Worm (Caenorhabditis elegans) whole organism, L3 larva: ENCODE measurements around the gene F52E1.14.

ENCODE experiments used
- R02D3.7 ChIP-seq: fragments of 150-350 bp; optimal IDR thresholded peaks from 2 replicates; lab custom pipeline; 2014; ENCODE audit warnings: missing biosample characterization, missing genetic modification characterization
- ZK546.5 ChIP-seq: sonication (generic microtip); optimal IDR thresholded peaks from 2 replicates; lab custom pipeline; 2017; ENCODE audit warnings: missing biosample characterization, missing genetic modification characterization
- aly-2 ChIP-seq: fragments of 150-350 bp; optimal IDR thresholded peaks from 2 replicates; lab custom pipeline; 2014; ENCODE audit warnings: missing biosample characterization, missing genetic modification characterization
- ceh-16 ChIP-seq: sonication (generic microtip); optimal IDR thresholded peaks from 2 replicates; lab custom pipeline; 2017; ENCODE audit warnings: missing biosample characterization, missing genetic modification characterization
- ceh-9 ChIP-seq: sonication (generic microtip); optimal IDR thresholded peaks from 2 replicates; lab custom pipeline; 2018; ENCODE audit warnings: missing biosample characterization, missing genetic modification characterization
- egl-5 ChIP-seq: fragments of 150-350 bp; optimal IDR thresholded peaks from 2 replicates; lab custom pipeline; 2017; ENCODE audit warnings: missing biosample characterization, missing genetic modification reagents, missing genetic modification characterization, inconsistent platforms
- elt-1 ChIP-seq: fragments of 150-350 bp; optimal IDR thresholded peaks from 2 replicates; lab custom pipeline; 2014; ENCODE audit warnings: missing biosample characterization, missing genetic modification characterization
- elt-2 ChIP-seq: sonication (generic microtip); optimal IDR thresholded peaks from 2 replicates; lab custom pipeline; 2016; ENCODE audit warnings: missing genetic modification reagents, mild to moderate bottlenecking, missing genetic modification characterization, missing compliant biosample characterization
- fkh-10 ChIP-seq: sonication (generic microtip); optimal IDR thresholded peaks from 2 replicates; lab custom pipeline; 2017; ENCODE audit warnings: missing biosample characterization, missing genetic modification reagents, missing genetic modification characterization
- fos-1 ChIP-seq: fragments of 150-350 bp; optimal IDR thresholded peaks from 2 replicates; lab custom pipeline; 2014; ENCODE audit warnings: missing biosample characterization, missing genetic modification characterization
- hmg-11 ChIP-seq: sonication (generic microtip); optimal IDR thresholded peaks from 2 replicates; lab custom pipeline; 2016; ENCODE audit warnings: missing genetic modification characterization, missing compliant biosample characterization
- jun-1 ChIP-seq: fragments of 150-350 bp; optimal IDR thresholded peaks from 2 replicates; lab custom pipeline; 2014; ENCODE audit warnings: missing biosample characterization, missing genetic modification reagents, missing genetic modification characterization
- lin-15B ChIP-seq: fragments of 150-350 bp; optimal IDR thresholded peaks from 2 replicates; lab custom pipeline; 2014; ENCODE audit warnings: missing biosample characterization, missing genetic modification characterization
- lin-39 ChIP-seq: fragments of 150-350 bp; optimal IDR thresholded peaks from 2 replicates; lab custom pipeline; 2018; ENCODE audit warnings: missing biosample characterization, missing genetic modification reagents, missing genetic modification characterization
- lsy-12 ChIP-seq: sonication (generic microtip); optimal IDR thresholded peaks from 2 replicates; lab custom pipeline; 2016; ENCODE audit warnings: mild to moderate bottlenecking, missing genetic modification characterization, missing compliant biosample characterization
- nfya-1 ChIP-seq: sonication (generic microtip); optimal IDR thresholded peaks from 2 replicates; lab custom pipeline; 2017; ENCODE audit warnings: missing genetic modification characterization, mild to moderate bottlenecking, missing compliant biosample characterization, antibody characterized with exemption, moderate library complexity; ENCODE audit not compliant: insufficient read depth
- nhr-11 ChIP-seq: fragments of 150-350 bp; optimal IDR thresholded peaks from 2 replicates; lab custom pipeline; 2014; ENCODE audit warnings: missing biosample characterization, missing genetic modification characterization
- nhr-12 ChIP-seq: fragments of 150-350 bp; optimal IDR thresholded peaks from 2 replicates; lab custom pipeline; 2014; ENCODE audit warnings: missing biosample characterization, missing genetic modification characterization
- nhr-23 ChIP-seq: fragments of 150-350 bp; optimal IDR thresholded peaks from 2 replicates; lab custom pipeline; 2014; ENCODE audit warnings: missing biosample characterization, missing genetic modification reagents, missing genetic modification characterization
- nhr-237 ChIP-seq: fragments of 150-350 bp; optimal IDR thresholded peaks from 2 replicates; lab custom pipeline; 2014; ENCODE audit warnings: missing biosample characterization, missing genetic modification characterization
- nhr-25 ChIP-seq: sonication (generic microtip); optimal IDR thresholded peaks from 2 replicates; lab custom pipeline; 2017; ENCODE audit warnings: missing biosample characterization, missing genetic modification characterization
- nhr-28 ChIP-seq: fragments of 150-350 bp; optimal IDR thresholded peaks from 2 replicates; lab custom pipeline; 2014; ENCODE audit warnings: missing biosample characterization, missing genetic modification characterization
- nhr-43 ChIP-seq: sonication (generic microtip); optimal IDR thresholded peaks from 2 replicates; lab custom pipeline; 2016; ENCODE audit warnings: mild to moderate bottlenecking, missing genetic modification characterization, missing compliant biosample characterization; ENCODE audit not compliant: poor library complexity, severe bottlenecking
- nhr-67 ChIP-seq: fragments of 150-350 bp; optimal IDR thresholded peaks from 2 replicates; lab custom pipeline; 2014; ENCODE audit warnings: missing biosample characterization, missing genetic modification characterization
- nhr-77 ChIP-seq: fragments of 150-350 bp; optimal IDR thresholded peaks from 2 replicates; lab custom pipeline; 2014; ENCODE audit warnings: missing biosample characterization, missing genetic modification characterization
- pha-4 ChIP-seq: fragments of 150-350 bp; optimal IDR thresholded peaks from 2 replicates; lab custom pipeline; 2014; ENCODE audit warnings: missing biosample characterization, missing genetic modification reagents, missing genetic modification characterization
- pqm-1 ChIP-seq: fragments of 150-350 bp; optimal IDR thresholded peaks from 2 replicates; lab custom pipeline; 2017; ENCODE audit warnings: missing biosample characterization, missing genetic modification characterization, inconsistent platforms
- sea-2 ChIP-seq: fragments of 150-350 bp; sonication (generic microtip); optimal IDR thresholded peaks from 4 replicates; lab custom pipeline; 2014; ENCODE audit warnings: missing biosample characterization, missing genetic modification reagents, missing genetic modification characterization
- tbx-2 ChIP-seq: sonication (generic microtip); optimal IDR thresholded peaks from 2 replicates; lab custom pipeline; 2016; ENCODE audit warnings: mild to moderate bottlenecking, missing genetic modification characterization, missing compliant biosample characterization
- unc-39 ChIP-seq: sonication (generic microtip); optimal IDR thresholded peaks from 4 replicates; lab custom pipeline; 2017; ENCODE audit warnings: missing biosample characterization, missing genetic modification characterization
- zag-1 ChIP-seq: fragments of 150-350 bp; optimal IDR thresholded peaks from 2 replicates; lab custom pipeline; 2014; ENCODE audit warnings: missing biosample characterization, missing genetic modification characterization
- ztf-11 ChIP-seq: fragments of 150-350 bp; optimal IDR thresholded peaks from 2 replicates; lab custom pipeline; 2014; ENCODE audit warnings: missing biosample characterization, missing genetic modification characterization
- ztf-4 ChIP-seq: fragments of 150-350 bp; optimal IDR thresholded peaks from 2 replicates; lab custom pipeline; 2014; ENCODE audit warnings: missing biosample characterization, missing genetic modification characterization

F52E1.14 gene

ce11 chrV:8379206-8379605, 4.5 kb upstream of the F52E1.14 start, which contains the start of gene F52E1.5:
Gene F52E1.5 (plus strand): TSS chrV:8379506.
- TF ChIP-seq nhr-25 (tag; lab: Kevin White, UChicago) (no peak), hmg-11 (no peak), pha-4 (tag; lab: Kevin White, UChicago) (no peak), jun-1 (tag; lab: Kevin White, UChicago) (no peak), lin-39 (tag; lab: Kevin White, UChicago) (no peak), ztf-11 (tag; lab: Kevin White, UChicago) (no peak), egl-5 (tag; lab: Kevin White, UChicago) (no peak), nhr-11 (tag; lab: Kevin White, UChicago) (no peak), nhr-23 (tag; lab: Kevin White, UChicago) (no peak), aly-2 (tag; lab: Kevin White, UChicago) (no peak), nfya-1 (tag; lab: Kevin White, UChicago) (no peak), ceh-16 (tag; lab: Kevin White, UChicago) (no peak), tbx-2 (tag; lab: Kevin White, UChicago) (no peak), elt-2 (tag; lab: Kevin White, UChicago) (no peak), sea-2 (GFP tag; lab: Kevin White, UChicago) (no peak), nhr-43 (tag; lab: Kevin White, UChicago) (no peak)

- TF ChIP-seq ztf-4 (no peak), lin-15B (no peak), zag-1 (tag; lab: Kevin White, UChicago) (no peak), R02D3.7 (tag; lab: Kevin White, UChicago) (no peak), nhr-12 (tag; lab: Kevin White, UChicago) (no peak), unc-39 (tag; lab: Kevin White, UChicago) (no peak), nhr-237 (tag; lab: Kevin White, UChicago) (no peak), nhr-77 (tag; lab: Kevin White, UChicago) (no peak), nhr-28 (no peak)
Observed at ce11 chrV:8380076-8380475, 3.6 kb upstream of the F52E1.14 start.

ce11 chrV:8384809-8385208, 1.1 kb downstream of the F52E1.14 start:
- peak; percentile 47 for TF ChIP-seq fos-1 (tag; lab: Kevin White, UChicago)
- no peak for TF ChIP-seq fkh-10

- TF ChIP-seq elt-2 (tag; lab: Kevin White, UChicago) (peak; percentile 75), jun-1 (tag; lab: Kevin White, UChicago) (no peak), pqm-1 (peak; percentile 55), egl-5 (tag; lab: Kevin White, UChicago) (no peak)
Observed at ce11 chrV:8385879-8386530, 2.3 kb downstream of the F52E1.14 start, which contains the start of gene hsp-17. Gene hsp-17 (minus strand): TSS chrV:8385929.

- no peak for TF ChIP-seq pha-4 (tag; lab: Kevin White, UChicago)
- TF ChIP-seq nhr-67 (tag; lab: Kevin White, UChicago): no peak
- TF ChIP-seq lsy-12 (tag; lab: Kevin White, UChicago): no peak
- no peak for TF ChIP-seq elt-1 (tag; lab: Kevin White, UChicago)
- no peak for TF ChIP-seq ceh-9 (tag; lab: Kevin White, UChicago)
- no peak for TF ChIP-seq ZK546.5 (tag; lab: Kevin White, UChicago)
- TF ChIP-seq jun-1 (tag; lab: Kevin White, UChicago): no peak
- no peak for TF ChIP-seq nhr-23 (tag; lab: Kevin White, UChicago)
- no peak for TF ChIP-seq lin-39 (tag; lab: Kevin White, UChicago)
- no peak for TF ChIP-seq ztf-11 (tag; lab: Kevin White, UChicago)
Observed at ce11 chrV:8387056-8387455, 3.3 kb downstream of the F52E1.14 start, which contains the start of gene gcy-7. Gene gcy-7 (plus strand): TSS chrV:8387356.
